Fruit fly (Drosophila melanogaster) whole organism, adult: Measurements from ENCODE around the gene Cdc42.
A peak's percentile ranks its signal among the peaks of the same experiment; 100 is the strongest.

ENCODE experiments used
- CG11617 ChIP-seq: fragments of 200-800 bp; sonication (Bioruptor generic); optimal IDR thresholded peaks from 2 replicates; lab custom pipeline; 2017; ENCODE audit warnings: mild to moderate bottlenecking, missing biosample characterization, missing genetic modification reagents, missing genetic modification characterization
- CG12768 ChIP-seq: fragments of 200-800 bp; sonication (Bioruptor generic); optimal IDR thresholded peaks from 2 replicates; lab custom pipeline; 2017; ENCODE audit warnings: missing biosample characterization, missing genetic modification characterization, mild to moderate bottlenecking, moderate library complexity, missing genetic modification reagents
- CG1620 ChIP-seq: fragments of 200-800 bp; sonication (Bioruptor generic); optimal IDR thresholded peaks from 2 replicates; lab custom pipeline; 2016; ENCODE audit warnings: missing biosample characterization, missing genetic modification characterization
- CG33017 ChIP-seq: fragments of 200-800 bp; sonication (Bioruptor generic); optimal IDR thresholded peaks from 2 replicates; lab custom pipeline; 2018; ENCODE audit warnings: missing biosample characterization, mild to moderate bottlenecking, missing genetic modification characterization, moderate library complexity
- CG5204 ChIP-seq: fragments of 200-800 bp; sonication (Bioruptor generic); optimal IDR thresholded peaks from 2 replicates; lab custom pipeline; 2016; ENCODE audit warnings: missing biosample characterization, missing genetic modification characterization
- Hr96 ChIP-seq: fragments of 200-800 bp; sonication (Bioruptor generic); optimal IDR thresholded peaks from 2 replicates; lab custom pipeline; 2016; ENCODE audit warnings: missing biosample characterization, missing genetic modification characterization
- Mnt ChIP-seq: fragments of 200-800 bp; sonication (Bioruptor generic); optimal IDR thresholded peaks from 2 replicates; lab custom pipeline; 2016; ENCODE audit warnings: missing biosample characterization, mild to moderate bottlenecking, missing genetic modification characterization
- cic ChIP-seq: fragments of 200-800 bp; sonication (Bioruptor generic); optimal IDR thresholded peaks from 2 replicates; lab custom pipeline; 2017; ENCODE audit warnings: missing biosample characterization, mild to moderate bottlenecking, missing genetic modification characterization, moderate library complexity
- cnc ChIP-seq, 2 experiments: fragments of >200 bp; optimal IDR thresholded peaks; 2 replicates each; lab custom pipeline; 2017
- kay ChIP-seq: fragments of 200-800 bp; sonication (Bioruptor generic); peaks from one replicate; lab custom pipeline; 2016; ENCODE audit warnings: missing biosample characterization, missing genetic modification characterization, borderline replicate concordance
- ovo ChIP-seq: fragments of 200-800 bp; sonication (Bioruptor generic); optimal IDR thresholded peaks from 2 replicates; lab custom pipeline; 2016; ENCODE audit warnings: missing biosample characterization, missing genetic modification characterization
- pad ChIP-seq: fragments of 200-800 bp; sonication (Bioruptor generic); optimal IDR thresholded peaks from 3 replicates; lab custom pipeline; 2017; ENCODE audit warnings: missing biosample characterization, missing genetic modification characterization, mild to moderate bottlenecking, moderate library complexity, missing genetic modification reagents
- tj ChIP-seq: fragments of 200-800 bp; sonication (Bioruptor generic); optimal IDR thresholded peaks from 3 replicates; lab custom pipeline; 2017; ENCODE audit warnings: missing biosample characterization, mild to moderate bottlenecking, missing genetic modification characterization, moderate library complexity

DNA sequence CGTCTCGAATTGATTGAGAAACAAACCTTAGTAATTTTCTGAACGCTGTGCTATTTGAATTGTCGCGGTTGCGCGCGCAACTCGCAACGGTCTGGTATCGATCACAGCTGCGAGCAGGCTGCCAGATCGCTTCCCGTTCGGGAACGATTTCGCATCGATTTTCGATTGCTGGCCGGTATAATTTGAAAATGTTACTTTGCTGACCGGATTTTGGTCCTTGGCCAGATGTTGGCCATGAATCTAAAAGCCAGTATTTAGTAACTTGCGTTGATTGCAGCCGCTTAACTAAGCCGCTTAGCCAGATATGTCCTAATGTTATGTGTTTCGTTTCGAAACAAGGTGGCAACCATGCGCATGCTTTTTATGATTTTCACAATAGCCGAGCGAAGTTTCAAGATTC, 51.7 kb downstream of the Cdc42 start:
- TF ChIP-seq cic (GFP tag; lab: Kevin White, UChicago) (no peak), Hr96 (GFP tag; lab: Kevin White, UChicago) (no peak), CG33017 (tag; lab: Kevin White, UChicago) (no peak), CG12768 (GFP tag; lab: Kevin White, UChicago) (no peak), CG5204 (GFP tag; lab: Kevin White, UChicago) (no peak), tj (GFP tag; lab: Kevin White, UChicago) (peak; percentile 76), pad (GFP tag; lab: Kevin White, UChicago) (no peak), cnc (optimal IDR thresholded peaks at IDR 0.05; lab: Kevin White, UChicago) (no peak), ovo (no peak), CG11617 (GFP tag; lab: Kevin White, UChicago) (peak; percentile 33), kay (GFP tag; lab: Kevin White, UChicago) (no peak), Mnt (peak; percentile 32), CG1620 (GFP tag; lab: Kevin White, UChicago) (peak; percentile 49)
